Worm (Caenorhabditis elegans) whole organism, L4 larva: ENCODE measurements around the gene C35B1.5.

Source experiments
- D1046.2 ChIP-seq: fragments of 200-800 bp; sonication (Bioruptor generic); IDR thresholded peaks from 2 replicates; pipeline ENCODE4 v1.3.6; 2022; ENCODE audit warnings: missing genetic modification characterization, missing compliant biosample characterization
- F49E8.2 ChIP-seq: sonication (generic microtip); optimal IDR thresholded peaks from 2 replicates; lab custom pipeline; 2016; ENCODE audit warnings: missing compliant biosample characterization, mild to moderate bottlenecking, missing genetic modification characterization, borderline replicate concordance
- R02D3.7 ChIP-seq: fragments of 150-350 bp; sonication (generic microtip); optimal IDR thresholded peaks from 3 replicates; lab custom pipeline; 2014; ENCODE audit warnings: missing biosample characterization, missing genetic modification characterization
- Y48G9A.11 ChIP-seq: fragments of 200-800 bp; sonication (Bioruptor generic); IDR thresholded peaks from 2 replicates; pipeline ENCODE4 v1.3.6; 2022; ENCODE audit warnings: missing genetic modification reagents, missing genetic modification characterization, missing compliant biosample characterization
- Y5F2A.4 ChIP-seq: fragments of 200-800 bp; sonication (Bioruptor generic); optimal IDR thresholded peaks from 2 replicates; lab custom pipeline; 2018; ENCODE audit warnings: mild to moderate bottlenecking, missing genetic modification characterization, missing compliant biosample characterization
- Y75B8A.6 ChIP-seq: fragments of 200-800 bp; sonication (Bioruptor generic); IDR thresholded peaks from 2 replicates; pipeline ENCODE4 v1.3.6; 2022; ENCODE audit warnings: missing genetic modification reagents, missing genetic modification characterization, missing compliant biosample characterization
- aha-1 ChIP-seq: fragments of 150-350 bp; peaks from one replicate; lab custom pipeline; 2014; ENCODE audit warnings: missing biosample characterization, missing genetic modification characterization
- ama-1 ChIP-seq: fragments of 150-350 bp; optimal IDR thresholded peaks from 2 replicates; lab custom pipeline; 2014; ENCODE audit warnings: inconsistent platforms, mixed read lengths
- arid-1 ChIP-seq: fragments of 200-800 bp; sonication (Bioruptor generic); conservative IDR thresholded peaks from 2 replicates; pipeline ENCODE4 v1.3.6; 2022; ENCODE audit warnings: missing genetic modification reagents, missing genetic modification characterization, missing compliant biosample characterization
- ces-1 ChIP-seq: fragments of 150-350 bp; sonication (generic microtip); optimal IDR thresholded peaks from 4 replicates; lab custom pipeline; 2014; ENCODE audit warnings: missing biosample characterization, missing genetic modification reagents, missing genetic modification characterization
- daf-16 ChIP-seq, 3 experiments: sonication (generic microtip); optimal IDR thresholded peaks; 2 replicates each; lab custom pipeline; 2016 to 2017; ENCODE audit warnings: missing genetic modification characterization in 3 of 3, missing genetic modification reagents in 3 of 3, mild to moderate bottlenecking in 2 of 3, missing compliant biosample characterization in 2 of 3, missing biosample characterization in 1 of 3, moderate library complexity in 1 of 3
- dmd-8 ChIP-seq: fragments of 200-800 bp; sonication (Bioruptor generic); IDR thresholded peaks from 2 replicates; pipeline ENCODE4 v1.3.6; 2022; ENCODE audit warnings: missing genetic modification characterization, missing compliant biosample characterization
- dpl-1 ChIP-seq: fragments of 150-350 bp; optimal IDR thresholded peaks from 2 replicates; lab custom pipeline; 2014; ENCODE audit warnings: missing biosample characterization, missing genetic modification reagents, missing genetic modification characterization
- duxl-1 ChIP-seq: sonication (generic microtip); optimal IDR thresholded peaks from 2 replicates; lab custom pipeline; 2016; ENCODE audit warnings: mild to moderate bottlenecking, missing genetic modification characterization, moderate library complexity, missing compliant biosample characterization; ENCODE audit not compliant: poor library complexity
- fkh-10 ChIP-seq: fragments of 150-350 bp; optimal IDR thresholded peaks from 2 replicates; lab custom pipeline; 2014; ENCODE audit warnings: missing biosample characterization, missing genetic modification reagents, missing genetic modification characterization
- hif-1 ChIP-seq, 2 experiments: sonication (generic microtip); optimal IDR thresholded peaks; 2 replicates each; lab custom pipeline; 2016 to 2017; ENCODE audit warnings: missing compliant biosample characterization in 2 of 2, missing genetic modification characterization in 2 of 2, missing genetic modification reagents in 2 of 2, missing genotype in 2 of 2, mild to moderate bottlenecking in 1 of 2
- hlh-30 ChIP-seq: sonication (generic microtip); optimal IDR thresholded peaks from 2 replicates; lab custom pipeline; 2017; ENCODE audit warnings: antibody characterized with exemption, mild to moderate bottlenecking, missing genetic modification characterization, missing compliant biosample characterization; ENCODE audit not compliant: insufficient read depth
- hmg-1.1 ChIP-seq: fragments of 200-800 bp; sonication (Bioruptor generic); IDR thresholded peaks from 2 replicates; pipeline ENCODE4 v1.3.6; 2022; ENCODE audit warnings: missing genetic modification reagents, missing genetic modification characterization, missing compliant biosample characterization
- lim-7 ChIP-seq: fragments of 200-800 bp; sonication (Bioruptor generic); IDR thresholded peaks from 2 replicates; pipeline ENCODE4 v1.3.6; 2022; ENCODE audit warnings: missing genetic modification characterization, missing compliant biosample characterization
- lin-29 ChIP-seq: fragments of 200-800 bp; sonication (Bioruptor generic); IDR thresholded peaks from 2 replicates; pipeline ENCODE4 v1.3.6; 2022; ENCODE audit warnings: missing genetic modification reagents, missing genetic modification characterization, missing compliant biosample characterization
- lin-38 ChIP-seq: fragments of 200-800 bp; sonication (Bioruptor generic); IDR thresholded peaks from 2 replicates; pipeline ENCODE4 v1.3.6; 2022; ENCODE audit warnings: missing genetic modification reagents, missing genetic modification characterization, missing compliant biosample characterization
- lir-3 ChIP-seq: sonication (generic microtip); optimal IDR thresholded peaks from 2 replicates; lab custom pipeline; 2016; ENCODE audit warnings: mild to moderate bottlenecking, missing genetic modification characterization, missing compliant biosample characterization
- lsy-2 ChIP-seq, 2 experiments: fragments of 150-350 bp in 1 of 2; sonication (generic microtip) in 1 of 2; optimal IDR thresholded peaks; 2 replicates each; lab custom pipeline; 2014 to 2017; ENCODE audit warnings: missing biosample characterization in 2 of 2, missing genetic modification characterization in 2 of 2
- mes-2 ChIP-seq: sonication (generic microtip); optimal IDR thresholded peaks from 2 replicates; lab custom pipeline; 2016; ENCODE audit warnings: missing genotype, mild to moderate bottlenecking, missing genetic modification characterization, missing compliant biosample characterization; ENCODE audit not compliant: poor library complexity, severe bottlenecking
- nhr-102 ChIP-seq: sonication (generic microtip); optimal IDR thresholded peaks from 2 replicates; lab custom pipeline; 2016; ENCODE audit warnings: mild to moderate bottlenecking, missing genetic modification characterization, moderate library complexity, missing compliant biosample characterization
- nhr-237 ChIP-seq: sonication (generic microtip); optimal IDR thresholded peaks from 2 replicates; lab custom pipeline; 2017; ENCODE audit warnings: missing biosample characterization, missing genetic modification characterization
- nhr-28 ChIP-seq: fragments of 150-350 bp; optimal IDR thresholded peaks from 2 replicates; lab custom pipeline; 2014; ENCODE audit warnings: missing biosample characterization, missing genetic modification characterization
- nhr-41 ChIP-seq: fragments of 200-800 bp; sonication (Bioruptor generic); IDR thresholded peaks from 2 replicates; pipeline ENCODE4 v1.3.6; 2022; ENCODE audit warnings: missing genetic modification reagents, missing genetic modification characterization, missing compliant biosample characterization
- nhr-42 ChIP-seq: fragments of 200-800 bp; sonication (Bioruptor generic); IDR thresholded peaks from 2 replicates; pipeline ENCODE4 v1.3.6; 2022; ENCODE audit warnings: missing genetic modification characterization, missing compliant biosample characterization
- nhr-48 ChIP-seq: sonication (generic microtip); optimal IDR thresholded peaks from 2 replicates; lab custom pipeline; 2016; ENCODE audit warnings: mild to moderate bottlenecking, missing genetic modification characterization, missing compliant biosample characterization
- nhr-6 ChIP-seq: fragments of 150-350 bp; optimal IDR thresholded peaks from 2 replicates; lab custom pipeline; 2014; ENCODE audit warnings: missing biosample characterization, missing genetic modification characterization
- rbr-2 ChIP-seq: sonication (generic microtip); optimal IDR thresholded peaks from 2 replicates; lab custom pipeline; 2016; ENCODE audit warnings: missing genotype, missing genetic modification characterization, missing compliant biosample characterization
- saeg-2 ChIP-seq: fragments of 200-800 bp; sonication (Bioruptor generic); IDR thresholded peaks from 2 replicates; pipeline ENCODE4 v1.3.6; 2022; ENCODE audit warnings: missing genetic modification reagents, missing genetic modification characterization, missing compliant biosample characterization
- sdz-12 ChIP-seq: fragments of 200-800 bp; sonication (Bioruptor generic); optimal IDR thresholded peaks from 2 replicates; lab custom pipeline; 2018; ENCODE audit warnings: mild to moderate bottlenecking, missing genetic modification characterization, missing compliant biosample characterization
- snpc-1.2 ChIP-seq: fragments of 200-800 bp; sonication (Bioruptor generic); IDR thresholded peaks from 2 replicates; pipeline ENCODE4 v1.3.6; 2022; ENCODE audit warnings: missing genetic modification reagents, missing genetic modification characterization, missing compliant biosample characterization
- unc-130 ChIP-seq: sonication (generic microtip); optimal IDR thresholded peaks from 2 replicates; lab custom pipeline; 2016; ENCODE audit warnings: missing genetic modification reagents, missing genetic modification characterization, missing compliant biosample characterization
- zfp-3 ChIP-seq: fragments of 200-800 bp; sonication (Bioruptor generic); conservative IDR thresholded peaks from 2 replicates; pipeline ENCODE4 v1.3.6; 2022; ENCODE audit warnings: missing genetic modification reagents, missing genetic modification characterization, missing compliant biosample characterization
- zip-11 ChIP-seq: fragments of 200-800 bp; sonication (Bioruptor generic); IDR thresholded peaks from 2 replicates; pipeline ENCODE4 v1.3.6; 2022; ENCODE audit warnings: missing genetic modification characterization, missing compliant biosample characterization
- ztf-7 ChIP-seq: fragments of 150-350 bp; optimal IDR thresholded peaks from 2 replicates; lab custom pipeline; 2014; ENCODE audit warnings: missing biosample characterization, missing genetic modification characterization

Gene C35B1.5

DNA sequence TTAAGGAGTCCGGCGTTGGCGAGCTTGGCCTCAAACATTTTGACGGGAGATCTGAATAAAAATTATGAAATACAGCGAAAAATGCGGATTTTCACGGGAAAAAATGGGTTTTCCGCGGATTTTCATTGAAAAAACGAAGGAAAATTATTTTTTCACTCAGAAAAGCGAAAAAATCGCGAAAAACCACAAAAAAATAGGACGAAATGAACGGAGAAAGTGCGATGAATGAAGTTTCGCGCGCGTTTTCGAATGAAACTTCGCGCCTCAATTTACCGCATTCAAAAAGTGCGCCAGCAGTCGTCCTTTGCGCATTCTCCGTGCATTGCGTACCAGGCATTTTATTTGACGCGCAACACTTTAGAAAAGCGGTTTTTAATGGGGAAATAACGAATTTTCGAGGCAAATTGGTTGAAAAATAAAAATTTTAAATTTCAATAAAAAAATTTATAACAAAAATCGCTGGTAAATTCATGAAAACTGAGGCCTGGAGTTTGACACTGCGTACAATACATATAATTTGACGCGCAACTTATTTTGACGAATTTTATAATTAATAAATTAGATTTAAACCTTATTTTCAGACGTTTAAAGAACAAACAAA, 34.5 kb downstream of the C35B1.5 start, which contains the start of gene pcn-1 (continued):
- TF ChIP-seq daf-16 (GFP tag; optimal IDR thresholded peaks at IDR 0.05; lab: Kevin White, UChicago) (peak; percentile 42 to 90), daf-16 (tag; optimal IDR thresholded peaks at IDR 0.05; lab: Kevin White, UChicago) (peak; percentile 31), Y5F2A.4 (peak; percentile 53), nhr-42 (peak; percentile 94), fkh-10 (GFP tag; lab: Kevin White, UChicago) (peak; percentile 65), nhr-102 (tag; lab: Kevin White, UChicago) (peak; percentile 96), nhr-41 (GFP tag; lab: Robert Waterston, UW) (no peak), Y75B8A.6 (GFP tag; lab: Robert Waterston, UW) (no peak), saeg-2 (peak; percentile 89), nhr-28 (tag; lab: Kevin White, UChicago) (peak; percentile 63), F49E8.2 (tag; lab: Kevin White, UChicago) (peak; percentile 96), hlh-30 (tag; lab: Kevin White, UChicago) (peak; percentile 85)
- TF ChIP-seq, all 104 proteins: peak for 71

DNA sequence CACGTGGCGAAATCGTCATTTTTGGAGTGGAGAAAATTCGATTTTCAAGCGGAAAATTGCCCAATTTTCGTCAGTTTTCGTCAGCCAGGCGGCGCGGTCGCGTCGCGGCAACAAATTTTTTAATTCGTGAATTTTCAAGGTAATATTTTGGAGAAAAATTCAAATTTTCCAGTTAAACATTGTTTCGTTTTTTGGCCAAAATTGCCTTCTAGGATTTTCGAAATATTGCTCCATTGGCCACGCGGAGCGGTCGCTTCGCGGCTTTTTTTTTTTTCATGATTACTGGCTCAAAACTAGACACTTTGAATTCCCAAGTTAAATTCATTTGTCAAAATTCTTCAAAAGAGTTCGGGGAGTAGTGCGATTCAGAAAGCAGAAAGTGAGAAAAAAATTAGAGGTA, 36.4 kb downstream of the C35B1.5 start:
- TF ChIP-seq ztf-7 (no peak), fkh-10 (GFP tag; lab: Kevin White, UChicago) (no peak), ces-1 (GFP tag; lab: Kevin White, UChicago) (no peak), lin-38 (peak; percentile 56), R02D3.7 (tag; lab: Kevin White, UChicago) (no peak), rbr-2 (tag; lab: Kevin White, UChicago) (no peak), zip-11 (GFP tag; lab: Robert Waterston, UW) (no peak), lin-29 (GFP tag; lab: Robert Waterston, UW) (no peak), Y48G9A.11 (GFP tag; lab: Robert Waterston, UW) (peak; percentile 65), aha-1 (tag; lab: Kevin White, UChicago) (peak; percentile 53), nhr-48 (no peak), arid-1 (GFP tag; lab: Robert Waterston, UW) (peak; percentile 46; the same call in 1 of the 2 replicates), mes-2 (no peak), sdz-12 (GFP tag; lab: Kevin White, UChicago) (no peak), lir-3 (tag; lab: Kevin White, UChicago) (no peak), lim-7 (no peak), D1046.2 (GFP tag; lab: Robert Waterston, UW) (peak; percentile 76; the same call in 1 of the 2 replicates), zfp-3 (no peak), nhr-102 (tag; lab: Kevin White, UChicago) (no peak), ama-1 (lab: Kevin White, UChicago) (peak; percentile 46), dmd-8 (GFP tag; lab: Robert Waterston, UW) (no peak), snpc-1.2 (peak; percentile 68)
- TF ChIP-seq, all 104 proteins: peak for 7

DNA sequence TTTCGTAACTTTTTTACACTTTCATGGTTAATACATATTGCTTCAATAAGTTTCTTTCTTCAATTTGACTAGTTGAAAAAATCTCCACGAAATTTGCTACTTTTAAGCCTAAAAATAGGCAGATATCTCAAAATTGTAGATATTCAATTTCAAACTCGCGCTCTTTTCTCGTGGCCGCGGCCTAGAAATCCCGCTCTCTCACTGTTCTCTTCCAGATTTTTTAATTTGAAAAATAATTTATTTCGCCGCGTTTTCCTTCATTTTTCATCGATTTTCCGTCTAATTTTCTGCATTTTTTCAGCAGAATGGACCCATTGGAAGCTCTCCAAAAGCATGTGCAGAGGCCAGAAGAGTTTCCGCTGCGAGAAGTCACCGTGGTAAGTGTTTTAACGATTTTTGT, 41.7 kb downstream of the C35B1.5 start, which contains the start of gene cdc-73:
Gene cdc-73 (plus strand): TSS at position 302 of the 400 bp plus-strand sequence.
- TF ChIP-seq nhr-6 (tag; lab: Kevin White, UChicago) = peak; percentile 5
- TF ChIP-seq lir-3 (tag; lab: Kevin White, UChicago) = no peak
- TF ChIP-seq ztf-7 = no peak
- 0 out of 2 replicates have a peak, but pooled peaks have one; percentile 21 for TF ChIP-seq hmg-1.1 (GFP tag; lab: Robert Waterston, UW)
- peak; percentile 79 for TF ChIP-seq unc-130
- TF ChIP-seq mes-2 = peak; percentile 96
- no peak for TF ChIP-seq nhr-42
- TF ChIP-seq hif-1 (tag; optimal IDR thresholded peaks at IDR 0.05; lab: Kevin White, UChicago) = peak in 1 of 2 experiments; percentile 70
- TF ChIP-seq lsy-2 (tag; optimal IDR thresholded peaks at IDR 0.05; lab: Kevin White, UChicago) = peak in 1 of 2 experiments; percentile 56
- no peak for TF ChIP-seq dmd-8 (GFP tag; lab: Robert Waterston, UW)
- peak; percentile 91 for TF ChIP-seq dpl-1 (GFP tag; lab: Kevin White, UChicago)
- peak; percentile 21 for TF ChIP-seq duxl-1 (tag; lab: Kevin White, UChicago)
- peak; percentile 45 for TF ChIP-seq lin-38
- no peak for TF ChIP-seq nhr-237 (tag; lab: Kevin White, UChicago)
- TF ChIP-seq, all 104 proteins: peak for 9
